Fruit fly (Drosophila melanogaster): ENCODE results near the gene CG34334.
A peak's percentile ranks its signal among the peaks of the same experiment; 100 is the strongest.

DNA sequence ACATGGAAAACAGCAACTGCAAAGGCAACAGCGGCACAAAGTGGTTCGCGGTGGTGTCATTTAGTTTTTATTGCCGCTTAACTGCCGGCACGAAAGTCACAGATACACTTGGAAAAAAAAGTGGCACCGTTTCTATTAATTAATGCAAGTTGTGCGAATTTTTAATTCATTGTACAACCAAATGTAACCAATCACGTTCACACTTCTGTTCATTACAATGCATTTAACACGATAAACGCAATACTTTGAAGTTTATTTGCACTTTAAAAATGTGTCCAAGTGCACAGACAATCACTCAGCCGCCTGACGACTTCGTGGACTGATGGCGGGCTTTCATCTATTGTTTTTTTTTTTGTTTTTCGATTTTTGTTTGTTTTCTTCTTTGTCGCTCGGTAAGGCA is 39.1 kb upstream of the CG34334 start:
- TF ChIP-seq Snoo (tag; optimal IDR thresholded peaks at IDR 0.05) = peak; percentile 41
- TF ChIP-seq CG13204 (GFP tag; optimal IDR thresholded peaks at IDR 0.05) = peak; percentile 63
- peak; percentile 80 for TF ChIP-seq rn (GFP tag; IDR thresholded peaks at IDR 0.05)
- peak; percentile 84 for TF ChIP-seq Pif1A (GFP tag; optimal IDR thresholded peaks at IDR 0.05)
- TF ChIP-seq EcR (GFP tag; optimal IDR thresholded peaks at IDR 0.05) = no peak
- peak; percentile 48; the same call in 1 of the 2 replicates for TF ChIP-seq CG10348 (GFP tag; IDR thresholded peaks at IDR 0.05)
- peak; percentile 83 for TF ChIP-seq CG34367 (tag; optimal IDR thresholded peaks at IDR 0.05)
- peak; percentile 71 for TF ChIP-seq CG12605 (GFP tag; IDR thresholded peaks at IDR 0.05)

All from whole organism, pupa.